Fruit fly (Drosophila melanogaster): ENCODE data around the gene CG13001.

DNA sequence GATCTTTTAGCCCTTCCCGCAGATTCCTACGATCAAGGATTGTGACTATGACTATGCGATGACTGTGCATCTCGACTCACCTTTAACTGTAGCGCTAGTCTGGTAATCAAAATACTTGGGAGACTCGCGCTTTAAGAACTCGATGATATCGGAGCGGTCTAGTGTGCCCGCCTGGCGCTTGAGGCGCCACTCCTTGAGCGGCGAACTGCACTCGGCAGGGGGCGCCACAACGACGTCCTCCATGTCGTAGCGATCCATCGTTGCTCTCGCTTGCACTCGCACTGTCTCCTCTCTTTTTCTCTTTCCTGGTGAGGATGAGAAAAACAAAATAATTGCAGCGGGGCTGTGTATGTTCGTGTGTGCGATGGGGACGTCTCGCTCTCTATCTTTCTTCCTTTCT lies 24.7 kb upstream of the CG13001 start:
- no peak for TF ChIP-seq CG12768 (GFP tag; optimal IDR thresholded peaks at IDR 0.05)
- no peak for TF ChIP-seq CG14711 (tag; optimal IDR thresholded peaks at IDR 0.05)

Data from whole organism, adult.